Worm (Caenorhabditis elegans) whole organism, late embryonic: ENCODE measurements around the gene C18D11.10.
A peak's percentile ranks its signal among the peaks of the same experiment; 100 is the strongest.

Source experiments
- C38D4.7 ChIP-seq: fragments of 200-800 bp; sonication (Bioruptor generic); optimal IDR thresholded peaks from 2 replicates; lab custom pipeline; 2018; ENCODE audit warnings: mild to moderate bottlenecking, missing genetic modification characterization, moderate library complexity, missing compliant biosample characterization
- F13H6.1 ChIP-seq: sonication (generic microtip); optimal IDR thresholded peaks from 2 replicates; lab custom pipeline; 2016; ENCODE audit warnings: missing genetic modification characterization, missing compliant biosample characterization
- K02D7.2 ChIP-seq: sonication (generic microtip); optimal IDR thresholded peaks from 2 replicates; lab custom pipeline; 2017; ENCODE audit warnings: mild to moderate bottlenecking, missing genetic modification characterization, missing compliant biosample characterization
- K09A11.1 ChIP-seq: sonication (generic microtip); optimal IDR thresholded peaks from 2 replicates; lab custom pipeline; 2017; ENCODE audit warnings: antibody characterized with exemption, mild to moderate bottlenecking, missing genetic modification characterization, missing compliant biosample characterization; ENCODE audit not compliant: insufficient read depth
- Y22D7AL.16 ChIP-seq: sonication (generic microtip); optimal IDR thresholded peaks from 2 replicates; lab custom pipeline; 2016; ENCODE audit warnings: missing genetic modification characterization, missing compliant biosample characterization
- ceh-18 ChIP-seq: sonication (generic microtip); optimal IDR thresholded peaks from 2 replicates; lab custom pipeline; 2016; ENCODE audit warnings: missing genetic modification characterization, missing compliant biosample characterization
- ceh-19 ChIP-seq: fragments of 200-800 bp; sonication (Bioruptor generic); optimal IDR thresholded peaks from 2 replicates; lab custom pipeline; 2018; ENCODE audit warnings: mild to moderate bottlenecking, missing genetic modification characterization, missing compliant biosample characterization
- ceh-2 ChIP-seq: sonication (generic microtip); optimal IDR thresholded peaks from 2 replicates; lab custom pipeline; 2016; ENCODE audit warnings: missing genotype, missing genetic modification characterization, missing compliant biosample characterization
- ceh-24 ChIP-seq: sonication (generic microtip); optimal IDR thresholded peaks from 2 replicates; lab custom pipeline; 2016; ENCODE audit warnings: mild to moderate bottlenecking, missing genetic modification characterization, missing compliant biosample characterization
- ceh-30 ChIP-seq: fragments of 150-350 bp; optimal IDR thresholded peaks from 2 replicates; lab custom pipeline; 2014; ENCODE audit warnings: missing biosample characterization, missing genetic modification characterization
- ceh-31 ChIP-seq: sonication (generic microtip); optimal IDR thresholded peaks from 2 replicates; lab custom pipeline; 2016; ENCODE audit warnings: missing genetic modification characterization, missing compliant biosample characterization
- ceh-45 ChIP-seq: fragments of 200-800 bp; sonication (Bioruptor generic); IDR thresholded peaks from 2 replicates; pipeline ENCODE4 v1.3.6; 2022; ENCODE audit warnings: missing genetic modification reagents, missing genetic modification characterization, missing compliant biosample characterization
- ceh-6 ChIP-seq: fragments of 200-800 bp; sonication (Bioruptor generic); optimal IDR thresholded peaks from 2 replicates; lab custom pipeline; 2018; ENCODE audit warnings: mild to moderate bottlenecking, missing genetic modification characterization, missing compliant biosample characterization
- che-1 ChIP-seq: sonication (generic microtip); optimal IDR thresholded peaks from 2 replicates; lab custom pipeline; 2016; ENCODE audit warnings: mild to moderate bottlenecking, missing genetic modification characterization, missing compliant biosample characterization
- dve-1 ChIP-seq: sonication (generic microtip); optimal IDR thresholded peaks from 2 replicates; lab custom pipeline; 2017; ENCODE audit warnings: antibody characterized with exemption, mild to moderate bottlenecking, missing genetic modification characterization, missing compliant biosample characterization
- elt-2 ChIP-seq: sonication (generic microtip); optimal IDR thresholded peaks from 2 replicates; lab custom pipeline; 2016; ENCODE audit warnings: missing genetic modification reagents, missing genetic modification characterization, missing compliant biosample characterization
- elt-4 ChIP-seq: sonication (generic microtip); optimal IDR thresholded peaks from 2 replicates; lab custom pipeline; 2016; ENCODE audit warnings: missing genetic modification characterization, missing compliant biosample characterization
- ets-4 ChIP-seq: sonication (generic microtip); optimal IDR thresholded peaks from 2 replicates; lab custom pipeline; 2016; ENCODE audit warnings: missing genetic modification characterization, missing compliant biosample characterization
- eyg-1 ChIP-seq: sonication (generic microtip); optimal IDR thresholded peaks from 2 replicates; lab custom pipeline; 2016; ENCODE audit warnings: missing genotype, missing genetic modification characterization, missing compliant biosample characterization
- fax-1 ChIP-seq: sonication (generic microtip); optimal IDR thresholded peaks from 2 replicates; lab custom pipeline; 2016; ENCODE audit warnings: missing genotype, missing genetic modification characterization, missing compliant biosample characterization
- gmeb-2 ChIP-seq: sonication (generic microtip); optimal IDR thresholded peaks from 2 replicates; lab custom pipeline; 2016; ENCODE audit warnings: missing genetic modification characterization, inconsistent platforms, missing compliant biosample characterization
- hlh-13 ChIP-seq: fragments of 200-800 bp; sonication (Bioruptor generic); optimal IDR thresholded peaks from 2 replicates; lab custom pipeline; 2018; ENCODE audit warnings: mild to moderate bottlenecking, missing genetic modification characterization, missing compliant biosample characterization
- hlh-15 ChIP-seq: sonication (generic microtip); optimal IDR thresholded peaks from 2 replicates; lab custom pipeline; 2016; ENCODE audit warnings: missing genetic modification characterization, missing compliant biosample characterization
- hlh-30 ChIP-seq: sonication (generic microtip); optimal IDR thresholded peaks from 2 replicates; lab custom pipeline; 2017; ENCODE audit warnings: antibody characterized with exemption, missing genetic modification characterization, missing compliant biosample characterization; ENCODE audit not compliant: insufficient read depth
- hlh-6 ChIP-seq: sonication (generic microtip); optimal IDR thresholded peaks from 2 replicates; lab custom pipeline; 2016; ENCODE audit warnings: missing genotype, missing genetic modification characterization, missing compliant biosample characterization
- hlh-8 ChIP-seq: sonication (generic microtip); optimal IDR thresholded peaks from 2 replicates; lab custom pipeline; 2016; ENCODE audit warnings: missing genotype, missing genetic modification characterization, missing compliant biosample characterization
- lin-11 ChIP-seq: fragments of 200-800 bp; sonication (Bioruptor generic); optimal IDR thresholded peaks from 2 replicates; lab custom pipeline; 2018; ENCODE audit warnings: mild to moderate bottlenecking, missing genetic modification characterization, missing compliant biosample characterization
- nhr-11 ChIP-seq: fragments of 150-350 bp; optimal IDR thresholded peaks from 2 replicates; lab custom pipeline; 2014; ENCODE audit warnings: missing biosample characterization, missing genetic modification characterization
- npax-4 ChIP-seq: sonication (generic microtip); optimal IDR thresholded peaks from 2 replicates; lab custom pipeline; 2016; ENCODE audit warnings: missing genetic modification characterization, missing compliant biosample characterization
- pag-3 ChIP-seq: sonication (generic microtip); optimal IDR thresholded peaks from 2 replicates; lab custom pipeline; 2016; ENCODE audit warnings: missing compliant biosample characterization, missing genetic modification characterization, borderline replicate concordance
- pat-9 ChIP-seq: fragments of 200-800 bp; sonication (Bioruptor generic); optimal IDR thresholded peaks from 2 replicates; lab custom pipeline; 2018; ENCODE audit warnings: mild to moderate bottlenecking, missing genetic modification characterization, moderate library complexity, missing compliant biosample characterization
- pax-1 ChIP-seq: fragments of 150-350 bp; optimal IDR thresholded peaks from 2 replicates; lab custom pipeline; 2014; ENCODE audit warnings: missing biosample characterization, missing genetic modification characterization
- pros-1 ChIP-seq: fragments of 150-350 bp; optimal IDR thresholded peaks from 2 replicates; lab custom pipeline; 2014; ENCODE audit warnings: missing biosample characterization, missing genetic modification reagents, missing genetic modification characterization
- ref-2 ChIP-seq: sonication (generic microtip); optimal IDR thresholded peaks from 2 replicates; lab custom pipeline; 2016; ENCODE audit warnings: missing genetic modification characterization, missing compliant biosample characterization
- rnt-1 ChIP-seq: sonication (generic microtip); optimal IDR thresholded peaks from 2 replicates; lab custom pipeline; 2016; ENCODE audit warnings: missing genetic modification characterization, missing compliant biosample characterization
- sox-2 ChIP-seq: fragments of 200-800 bp; sonication (Bioruptor generic); IDR thresholded peaks from 2 replicates; pipeline ENCODE4 v1.3.6; 2022; ENCODE audit warnings: missing genetic modification reagents, missing genetic modification characterization, missing compliant biosample characterization
- sox-4 ChIP-seq: sonication (generic microtip); optimal IDR thresholded peaks from 2 replicates; lab custom pipeline; 2017; ENCODE audit warnings: mild to moderate bottlenecking, missing genetic modification characterization, inconsistent platforms, missing compliant biosample characterization
- tbx-2 ChIP-seq: sonication (generic microtip); optimal IDR thresholded peaks from 2 replicates; lab custom pipeline; 2016; ENCODE audit warnings: missing genetic modification characterization, missing compliant biosample characterization
- tbx-7 ChIP-seq: sonication (generic microtip); optimal IDR thresholded peaks from 2 replicates; lab custom pipeline; 2016; ENCODE audit warnings: missing genotype, missing genetic modification characterization, missing compliant biosample characterization
- unc-42 ChIP-seq: sonication (generic microtip); optimal IDR thresholded peaks from 2 replicates; lab custom pipeline; 2016; ENCODE audit warnings: missing genotype, missing genetic modification characterization, missing compliant biosample characterization
- unc-55 ChIP-seq: sonication (generic microtip); optimal IDR thresholded peaks from 2 replicates; lab custom pipeline; 2017; ENCODE audit warnings: missing biosample characterization, missing genetic modification reagents, missing genetic modification characterization
- unc-86 ChIP-seq: sonication (generic microtip); optimal IDR thresholded peaks from 2 replicates; lab custom pipeline; 2016; ENCODE audit warnings: missing genetic modification characterization, missing compliant biosample characterization
- ztf-16 ChIP-seq: sonication (generic microtip); optimal IDR thresholded peaks from 2 replicates; lab custom pipeline; 2017; ENCODE audit warnings: missing genetic modification characterization, missing compliant biosample characterization

The C18D11.10 gene

DNA sequence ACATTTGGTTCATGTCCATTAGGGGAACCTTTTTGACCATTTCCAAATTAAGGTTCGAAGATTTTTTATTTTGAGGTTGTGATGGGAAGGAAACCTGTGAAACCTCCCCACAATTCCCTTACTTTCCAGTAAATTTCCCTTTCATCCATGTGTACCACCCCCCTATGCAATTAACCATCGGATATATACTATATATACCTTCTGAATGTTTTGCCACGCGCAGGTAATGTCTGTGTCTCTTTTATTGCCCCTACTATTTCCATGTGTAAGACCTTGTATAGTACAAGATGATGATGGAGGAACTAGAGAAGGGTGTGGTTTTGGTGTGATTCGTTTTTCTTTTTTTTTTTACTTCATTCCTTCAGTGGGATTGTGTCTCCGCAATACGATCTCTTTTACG is 7.1 kb downstream of the C18D11.10 start:
- TF ChIP-seq K02D7.2 (tag; lab: Kevin White, UChicago) (peak; percentile 12), Y22D7AL.16 (no peak)
- TF ChIP-seq, all 69 proteins: peak for 1

DNA sequence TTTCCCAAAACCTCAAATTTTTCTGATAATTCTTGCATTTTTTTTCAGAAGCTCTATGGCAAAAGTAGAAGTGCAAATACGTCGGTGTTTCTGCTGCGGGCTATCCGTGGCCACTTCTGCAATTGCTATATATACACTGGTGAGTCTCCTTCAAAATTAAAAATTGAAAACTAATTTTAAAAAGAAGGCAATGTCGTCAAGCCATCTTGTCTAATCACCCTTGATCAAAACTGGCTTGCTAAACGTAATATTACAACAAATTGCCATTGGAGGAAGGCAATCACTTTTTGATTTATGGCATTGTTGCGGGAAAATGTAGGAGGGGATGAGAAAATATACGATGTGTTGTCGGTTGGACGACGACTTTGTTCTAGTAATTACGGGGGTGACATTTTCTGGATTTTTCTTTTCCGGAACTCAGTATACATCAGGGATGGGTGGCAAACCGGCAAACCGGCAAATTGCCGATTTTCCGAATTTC is 9.0 kb downstream of the C18D11.10 start, which contains the start of gene C18D11.1:
C18D11.1 (plus strand) TSS at position 51 of the 481 bp plus-strand sequence.
- TF ChIP-seq ceh-2 (no peak), unc-86 (tag; lab: Kevin White, UChicago) (no peak), che-1 (no peak), hlh-30 (tag; lab: Kevin White, UChicago) (no peak), ref-2 (tag; lab: Kevin White, UChicago) (no peak), hlh-6 (tag; lab: Kevin White, UChicago) (no peak), unc-42 (tag; lab: Kevin White, UChicago) (no peak), eyg-1 (tag; lab: Kevin White, UChicago) (no peak), tbx-7 (no peak), ceh-18 (tag; lab: Kevin White, UChicago) (no peak), F13H6.1 (no peak), fax-1 (no peak), ceh-24 (tag; lab: Kevin White, UChicago) (no peak), ceh-6 (GFP tag; lab: Kevin White, UChicago) (no peak), hlh-13 (no peak), ztf-16 (tag; lab: Kevin White, UChicago) (no peak), lin-11 (no peak), hlh-8 (no peak)
- TF ChIP-seq, all 69 proteins: peak for 0

DNA sequence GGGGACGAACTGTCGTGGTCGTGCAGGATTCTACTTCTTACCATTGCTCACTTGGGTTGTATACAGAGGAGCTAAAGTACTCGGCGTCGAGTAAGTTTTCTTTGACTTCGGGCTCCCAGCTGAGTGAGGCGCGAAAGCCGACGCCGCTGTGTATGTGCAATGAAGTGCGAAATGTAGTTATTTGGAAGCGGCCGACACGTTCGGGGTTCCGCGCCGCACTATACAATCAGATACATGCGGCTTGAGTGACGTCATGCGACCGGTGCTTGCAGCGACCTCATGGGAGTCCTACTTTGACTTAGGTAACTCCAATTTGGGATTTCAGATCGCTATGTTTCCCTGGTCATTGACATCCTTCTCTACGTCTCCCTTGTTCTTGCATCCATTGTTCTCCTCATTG is 10.3 kb downstream of the C18D11.10 start:
- TF ChIP-seq gmeb-2: no peak
- TF ChIP-seq unc-55 (GFP tag; lab: Kevin White, UChicago): no peak
- TF ChIP-seq C38D4.7 (GFP tag; lab: Kevin White, UChicago): no peak
- TF ChIP-seq elt-2 (tag; lab: Kevin White, UChicago): no peak
- no peak for TF ChIP-seq pros-1 (tag; lab: Kevin White, UChicago)

DNA sequence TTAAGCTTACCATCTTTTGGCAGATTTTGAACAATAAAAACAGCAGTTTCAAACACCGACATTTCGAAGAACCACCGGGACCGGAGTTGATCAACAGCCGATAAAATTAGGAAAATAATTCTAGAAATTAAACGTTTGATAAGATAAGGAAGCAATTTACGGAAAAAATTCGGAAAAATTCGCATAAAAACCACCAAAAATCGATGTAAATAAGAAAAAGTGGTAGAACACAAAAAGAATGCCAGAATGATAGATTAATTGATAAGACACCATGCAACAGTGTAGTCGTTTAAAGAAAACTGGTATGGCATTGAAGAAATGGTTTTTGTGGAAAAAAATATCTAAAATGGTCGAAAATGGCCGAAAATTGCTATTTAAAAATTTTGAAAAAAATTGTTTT is 14.9 kb downstream of the C18D11.10 start, which contains the start of gene maa-1:
maa-1 (minus strand) TSS at position 120 of the 400 bp plus-strand sequence.
- no peak for TF ChIP-seq rnt-1
- no peak for TF ChIP-seq unc-86 (tag; lab: Kevin White, UChicago)
- TF ChIP-seq nhr-11 (tag; lab: Kevin White, UChicago): no peak
- no peak for TF ChIP-seq pag-3 (tag; lab: Kevin White, UChicago)
- TF ChIP-seq hlh-30 (tag; lab: Kevin White, UChicago): no peak
- no peak for TF ChIP-seq tbx-7
- TF ChIP-seq hlh-13: no peak
- no peak for TF ChIP-seq F13H6.1
- TF ChIP-seq K09A11.1 (tag; lab: Kevin White, UChicago): no peak
- TF ChIP-seq che-1: no peak
- no peak for TF ChIP-seq eyg-1 (tag; lab: Kevin White, UChicago)
- no peak for TF ChIP-seq hlh-8
- TF ChIP-seq sox-2 (GFP tag; lab: Robert Waterston, UW): no peak
- no peak for TF ChIP-seq ceh-18 (tag; lab: Kevin White, UChicago)
- TF ChIP-seq lin-11: no peak

DNA sequence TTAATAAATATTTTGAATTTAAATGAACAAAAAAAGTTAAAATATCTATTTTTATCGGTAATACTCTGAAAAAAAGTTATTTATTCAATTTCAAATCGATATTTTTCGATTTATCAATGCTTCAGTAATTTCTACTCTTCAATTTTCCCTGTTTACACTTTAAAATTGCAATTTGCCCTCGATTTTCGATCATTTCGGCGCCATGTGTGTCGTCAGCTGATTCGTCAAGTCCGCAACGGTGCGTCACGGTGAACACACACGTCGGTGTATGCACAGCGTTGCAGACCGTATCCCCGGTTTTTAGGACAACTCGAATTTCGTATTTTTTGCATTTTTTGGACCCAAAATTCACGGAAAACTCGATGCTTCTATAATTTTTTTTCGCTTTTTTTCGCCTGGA is 15.7 kb downstream of the C18D11.10 start, which contains the start of gene C18D11.3:
C18D11.3 (plus strand) TSS at position 189 of the 400 bp plus-strand sequence.
- TF ChIP-seq ets-4 (tag; lab: Kevin White, UChicago) (no peak), ceh-18 (tag; lab: Kevin White, UChicago) (peak; percentile 63), F13H6.1 (no peak), tbx-2 (tag; lab: Kevin White, UChicago) (peak; percentile 77), elt-4 (tag; lab: Kevin White, UChicago) (no peak), pros-1 (tag; lab: Kevin White, UChicago) (no peak), unc-55 (GFP tag; lab: Kevin White, UChicago) (peak; percentile 45), ceh-6 (GFP tag; lab: Kevin White, UChicago) (no peak), hlh-15 (tag; lab: Kevin White, UChicago) (no peak), C38D4.7 (GFP tag; lab: Kevin White, UChicago) (no peak), ceh-19 (GFP tag; lab: Kevin White, UChicago) (no peak), dve-1 (tag; lab: Kevin White, UChicago) (no peak), elt-2 (tag; lab: Kevin White, UChicago) (peak; percentile 20), ceh-45 (GFP tag; lab: Robert Waterston, UW) (no peak), ceh-2 (no peak), ceh-31 (tag; lab: Kevin White, UChicago) (peak; percentile 52), ref-2 (tag; lab: Kevin White, UChicago) (no peak), ceh-30 (tag; lab: Kevin White, UChicago) (peak; percentile 70), pax-1 (no peak), hlh-30 (tag; lab: Kevin White, UChicago) (peak; percentile 95), tbx-7 (no peak), hlh-13 (no peak), npax-4 (tag; lab: Kevin White, UChicago) (no peak), pat-9 (tag; lab: Kevin White, UChicago) (no peak), hlh-6 (tag; lab: Kevin White, UChicago) (no peak), sox-4 (no peak)
